Worm (Caenorhabditis elegans): ENCODE results near the gene B0304.2.

Gene B0304.2

DNA sequence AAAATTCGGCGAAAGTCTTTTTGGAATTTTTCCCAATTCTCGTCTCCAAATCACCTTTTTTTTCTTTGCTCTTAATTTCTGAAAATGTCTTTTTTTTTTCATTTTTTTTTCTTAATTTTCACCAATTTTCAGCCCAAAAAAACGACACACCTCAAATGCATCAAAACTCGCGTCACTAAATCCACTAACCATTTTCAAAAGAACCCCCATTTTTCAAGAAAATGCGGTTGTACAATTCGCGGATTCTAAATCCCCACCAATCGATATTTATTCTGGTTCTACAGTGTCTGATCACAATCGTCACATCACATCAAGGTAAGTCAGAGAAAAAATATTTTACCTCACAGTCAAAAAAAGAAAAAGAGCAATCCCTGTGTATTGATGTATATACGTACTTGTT is 48.4 kb downstream of the B0304.2 start, which contains the start of gene vab-1:
Gene vab-1, plus strand, starts transcription at position 133 of the 400 bp plus-strand sequence.
- no peak for TF ChIP-seq unc-62 (GFP tag; optimal IDR thresholded peaks at IDR 0.05)

DNA sequence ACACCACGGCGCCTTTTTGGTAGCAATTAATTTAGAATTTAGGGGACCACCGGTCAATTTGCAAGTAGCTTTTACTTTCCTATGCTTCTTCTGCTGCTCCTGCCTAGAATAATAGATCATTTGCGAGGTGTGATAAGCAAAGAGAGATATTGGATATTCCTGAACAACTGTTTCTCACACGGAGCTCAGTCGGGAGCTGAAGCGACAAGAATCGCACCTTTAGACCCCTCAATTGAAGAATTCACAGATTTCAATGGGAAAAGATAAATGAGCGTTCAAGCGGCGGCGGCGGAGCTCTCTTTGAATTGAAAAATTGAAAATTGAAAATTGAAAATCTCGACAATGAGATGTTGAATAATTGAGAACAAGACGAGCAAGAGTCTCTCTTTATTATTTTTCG is 49.2 kb downstream of the B0304.2 start:
- TF ChIP-seq unc-62 (GFP tag; optimal IDR thresholded peaks at IDR 0.05), result no peak

DNA sequence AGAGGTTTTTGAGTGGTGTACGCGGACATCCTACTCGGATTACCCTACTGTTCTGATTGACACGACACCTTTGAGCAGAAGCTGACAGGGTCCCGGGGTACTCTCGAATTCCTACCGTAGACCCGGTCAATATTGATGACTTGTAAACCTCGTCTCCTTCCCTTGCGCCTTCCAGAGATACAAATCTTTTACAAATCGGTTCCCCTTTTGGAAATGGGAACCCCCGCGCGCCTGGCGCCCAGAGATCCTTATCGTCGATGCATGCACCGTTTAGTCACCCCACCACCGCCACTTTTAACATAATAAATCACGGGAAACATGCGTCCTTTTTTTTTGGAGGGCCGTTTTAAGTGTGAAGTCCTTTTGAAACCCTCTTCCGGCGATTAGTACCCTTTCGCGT is 49.7 kb downstream of the B0304.2 start:
- TF ChIP-seq unc-62 (GFP tag; optimal IDR thresholded peaks at IDR 0.05), result no peak

Measured in whole organism, dauer.